Worm (Caenorhabditis elegans) whole organism, late embryonic: ENCODE measurements around the gene D1086.8.

Source experiments
- C08G9.2 ChIP-seq: sonication (generic microtip); optimal IDR thresholded peaks from 2 replicates; lab custom pipeline; 2016; ENCODE audit warnings: mild to moderate bottlenecking, missing genetic modification characterization, moderate library complexity, missing compliant biosample characterization
- K09A11.1 ChIP-seq: sonication (generic microtip); optimal IDR thresholded peaks from 2 replicates; lab custom pipeline; 2017; ENCODE audit warnings: antibody characterized with exemption, mild to moderate bottlenecking, missing genetic modification characterization, missing compliant biosample characterization; ENCODE audit not compliant: insufficient read depth
- Y22D7AL.16 ChIP-seq: sonication (generic microtip); optimal IDR thresholded peaks from 2 replicates; lab custom pipeline; 2016; ENCODE audit warnings: missing genetic modification characterization, missing compliant biosample characterization
- ama-1 ChIP-seq: fragments of 150-350 bp; optimal IDR thresholded peaks from 2 replicates; lab custom pipeline; 2014
- ceh-2 ChIP-seq: sonication (generic microtip); optimal IDR thresholded peaks from 2 replicates; lab custom pipeline; 2016; ENCODE audit warnings: missing genotype, missing genetic modification characterization, missing compliant biosample characterization
- ceh-24 ChIP-seq: sonication (generic microtip); optimal IDR thresholded peaks from 2 replicates; lab custom pipeline; 2016; ENCODE audit warnings: mild to moderate bottlenecking, missing genetic modification characterization, missing compliant biosample characterization
- ceh-31 ChIP-seq: sonication (generic microtip); optimal IDR thresholded peaks from 2 replicates; lab custom pipeline; 2016; ENCODE audit warnings: missing genetic modification characterization, missing compliant biosample characterization
- ceh-34 ChIP-seq: sonication (generic microtip); optimal IDR thresholded peaks from 2 replicates; lab custom pipeline; 2016; ENCODE audit warnings: mild to moderate bottlenecking, missing genetic modification characterization, missing compliant biosample characterization
- ceh-45 ChIP-seq: fragments of 200-800 bp; sonication (Bioruptor generic); IDR thresholded peaks from 2 replicates; pipeline ENCODE4 v1.3.6; 2022; ENCODE audit warnings: missing genetic modification reagents, missing genetic modification characterization, missing compliant biosample characterization
- ceh-48 ChIP-seq: sonication (generic microtip); optimal IDR thresholded peaks from 2 replicates; lab custom pipeline; 2016; ENCODE audit warnings: missing genetic modification characterization, inconsistent platforms, missing compliant biosample characterization
- ceh-6 ChIP-seq: fragments of 200-800 bp; sonication (Bioruptor generic); optimal IDR thresholded peaks from 2 replicates; lab custom pipeline; 2018; ENCODE audit warnings: mild to moderate bottlenecking, missing genetic modification characterization, missing compliant biosample characterization
- elt-2 ChIP-seq: sonication (generic microtip); optimal IDR thresholded peaks from 2 replicates; lab custom pipeline; 2016; ENCODE audit warnings: missing genetic modification reagents, missing genetic modification characterization, missing compliant biosample characterization
- elt-4 ChIP-seq: sonication (generic microtip); optimal IDR thresholded peaks from 2 replicates; lab custom pipeline; 2016; ENCODE audit warnings: missing genetic modification characterization, missing compliant biosample characterization
- ets-4 ChIP-seq: sonication (generic microtip); optimal IDR thresholded peaks from 2 replicates; lab custom pipeline; 2016; ENCODE audit warnings: missing genetic modification characterization, missing compliant biosample characterization
- fax-1 ChIP-seq: sonication (generic microtip); optimal IDR thresholded peaks from 2 replicates; lab custom pipeline; 2016; ENCODE audit warnings: missing genotype, missing genetic modification characterization, missing compliant biosample characterization
- fkh-10 ChIP-seq: fragments of 150-350 bp; optimal IDR thresholded peaks from 2 replicates; lab custom pipeline; 2014; ENCODE audit warnings: missing biosample characterization, missing genetic modification reagents, missing genetic modification characterization
- fkh-6 ChIP-seq: sonication (generic microtip); optimal IDR thresholded peaks from 2 replicates; lab custom pipeline; 2016; ENCODE audit warnings: missing genetic modification characterization, missing compliant biosample characterization
- gmeb-2 ChIP-seq: sonication (generic microtip); optimal IDR thresholded peaks from 2 replicates; lab custom pipeline; 2016; ENCODE audit warnings: missing genetic modification characterization, inconsistent platforms, missing compliant biosample characterization
- hlh-13 ChIP-seq: fragments of 200-800 bp; sonication (Bioruptor generic); optimal IDR thresholded peaks from 2 replicates; lab custom pipeline; 2018; ENCODE audit warnings: mild to moderate bottlenecking, missing genetic modification characterization, missing compliant biosample characterization
- hlh-30 ChIP-seq: sonication (generic microtip); optimal IDR thresholded peaks from 2 replicates; lab custom pipeline; 2017; ENCODE audit warnings: antibody characterized with exemption, missing genetic modification characterization, missing compliant biosample characterization; ENCODE audit not compliant: insufficient read depth
- hlh-6 ChIP-seq: sonication (generic microtip); optimal IDR thresholded peaks from 2 replicates; lab custom pipeline; 2016; ENCODE audit warnings: missing genotype, missing genetic modification characterization, missing compliant biosample characterization
- hlh-8 ChIP-seq: sonication (generic microtip); optimal IDR thresholded peaks from 2 replicates; lab custom pipeline; 2016; ENCODE audit warnings: missing genotype, missing genetic modification characterization, missing compliant biosample characterization
- lim-6 ChIP-seq: sonication (generic microtip); optimal IDR thresholded peaks from 2 replicates; lab custom pipeline; 2016; ENCODE audit warnings: missing genetic modification characterization, missing compliant biosample characterization
- lin-11 ChIP-seq: fragments of 200-800 bp; sonication (Bioruptor generic); optimal IDR thresholded peaks from 2 replicates; lab custom pipeline; 2018; ENCODE audit warnings: mild to moderate bottlenecking, missing genetic modification characterization, missing compliant biosample characterization
- mec-3 ChIP-seq: sonication (generic microtip); optimal IDR thresholded peaks from 2 replicates; lab custom pipeline; 2016; ENCODE audit warnings: borderline replicate concordance, missing genetic modification characterization, missing compliant biosample characterization
- odd-2 ChIP-seq: sonication (generic microtip); optimal IDR thresholded peaks from 2 replicates; lab custom pipeline; 2017; ENCODE audit warnings: antibody characterized with exemption, mild to moderate bottlenecking, missing genetic modification characterization, missing compliant biosample characterization
- pat-9 ChIP-seq: fragments of 200-800 bp; sonication (Bioruptor generic); optimal IDR thresholded peaks from 2 replicates; lab custom pipeline; 2018; ENCODE audit warnings: mild to moderate bottlenecking, missing genetic modification characterization, moderate library complexity, missing compliant biosample characterization
- pqm-1 ChIP-seq: sonication (generic microtip); optimal IDR thresholded peaks from 2 replicates; lab custom pipeline; 2016; ENCODE audit warnings: missing genetic modification characterization, missing compliant biosample characterization
- rnt-1 ChIP-seq: sonication (generic microtip); optimal IDR thresholded peaks from 2 replicates; lab custom pipeline; 2016; ENCODE audit warnings: missing genetic modification characterization, missing compliant biosample characterization
- sdc-2 ChIP-seq: sonication (generic microtip); optimal IDR thresholded peaks from 2 replicates; lab custom pipeline; 2016; ENCODE audit warnings: missing genotype, missing genetic modification characterization, missing compliant biosample characterization
- syd-9 ChIP-seq: sonication (generic microtip); optimal IDR thresholded peaks from 2 replicates; lab custom pipeline; 2016; ENCODE audit warnings: mild to moderate bottlenecking, missing genetic modification characterization, moderate library complexity, missing compliant biosample characterization
- tbx-2 ChIP-seq: sonication (generic microtip); optimal IDR thresholded peaks from 2 replicates; lab custom pipeline; 2016; ENCODE audit warnings: missing genetic modification characterization, missing compliant biosample characterization
- unc-42 ChIP-seq: sonication (generic microtip); optimal IDR thresholded peaks from 2 replicates; lab custom pipeline; 2016; ENCODE audit warnings: missing genotype, missing genetic modification characterization, missing compliant biosample characterization
- unc-55 ChIP-seq: sonication (generic microtip); optimal IDR thresholded peaks from 2 replicates; lab custom pipeline; 2017; ENCODE audit warnings: missing biosample characterization, missing genetic modification reagents, missing genetic modification characterization
- zip-5 ChIP-seq: sonication (generic microtip); optimal IDR thresholded peaks from 2 replicates; lab custom pipeline; 2016; ENCODE audit warnings: missing genetic modification characterization, missing compliant biosample characterization

Gene D1086.8

DNA sequence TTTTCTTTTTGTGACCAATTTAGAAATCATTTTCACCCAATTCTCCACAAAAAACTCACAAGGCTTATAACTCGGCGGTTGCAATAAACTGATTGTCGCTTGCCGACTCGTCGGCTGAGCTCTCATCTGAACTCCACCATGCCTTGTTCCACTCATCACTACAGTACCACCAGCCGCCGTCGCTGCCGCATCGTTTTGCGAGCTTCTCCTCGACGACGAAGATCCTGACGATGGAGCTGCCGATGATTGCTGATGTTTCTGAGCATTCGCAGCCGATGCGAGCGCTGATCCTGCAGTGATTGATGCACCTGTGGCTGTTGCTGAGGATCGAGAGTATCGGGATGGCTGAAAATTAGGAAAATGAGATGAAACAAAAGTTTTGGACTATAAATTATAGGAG is 26.8 kb downstream of the D1086.8 start:
- no peak for TF ChIP-seq pat-9 (tag; lab: Kevin White, UChicago)
- TF ChIP-seq hlh-6 (tag; lab: Kevin White, UChicago) = no peak
- TF ChIP-seq elt-4 (tag; lab: Kevin White, UChicago) = no peak
- TF ChIP-seq hlh-13 (GFP tag; lab: Kevin White, UChicago) = no peak
- TF ChIP-seq lim-6 (tag; lab: Kevin White, UChicago) = no peak
- no peak for TF ChIP-seq elt-2
- TF ChIP-seq fax-1 = no peak
- no peak for TF ChIP-seq ceh-6
- no peak for TF ChIP-seq ceh-45 (GFP tag; lab: Robert Waterston, UW)
- TF ChIP-seq gmeb-2 (tag; lab: Kevin White, UChicago) = no peak
- TF ChIP-seq ama-1 (lab: Kevin White, UChicago) = no peak
- TF ChIP-seq ets-4 (tag; lab: Kevin White, UChicago) = no peak
- TF ChIP-seq unc-55 (GFP tag; lab: Kevin White, UChicago) = no peak
- no peak for TF ChIP-seq lin-11 (tag; lab: Kevin White, UChicago)
- TF ChIP-seq hlh-30 (tag; lab: Kevin White, UChicago) = no peak

DNA sequence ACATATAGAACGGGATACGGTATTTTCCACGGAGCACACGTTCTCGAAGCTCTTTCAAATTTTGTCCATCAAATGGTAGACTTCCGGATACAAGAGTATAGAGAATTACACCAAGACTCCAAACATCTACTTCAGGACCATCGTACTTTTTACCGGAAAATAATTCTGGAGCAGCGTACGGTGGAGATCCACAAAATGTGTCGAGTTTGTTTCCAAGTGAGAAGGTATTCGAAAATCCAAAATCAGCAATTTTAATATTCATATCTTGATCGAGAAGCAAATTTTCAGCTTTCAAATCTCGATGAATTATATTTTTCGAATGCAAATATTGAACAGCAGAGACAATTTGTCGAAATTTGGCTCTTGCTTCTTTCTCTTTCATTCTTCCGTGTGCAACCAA is 29.3 kb downstream of the D1086.8 start:
- TF ChIP-seq odd-2 (tag; lab: Kevin White, UChicago) = no peak
- TF ChIP-seq pqm-1 (tag; lab: Kevin White, UChicago) = no peak
- TF ChIP-seq ceh-34 (tag; lab: Kevin White, UChicago) = no peak
- no peak for TF ChIP-seq C08G9.2 (tag; lab: Kevin White, UChicago)
- no peak for TF ChIP-seq ama-1 (lab: Kevin White, UChicago)
- TF ChIP-seq ceh-2 (tag; lab: Kevin White, UChicago) = no peak
- TF ChIP-seq fax-1 = no peak
- no peak for TF ChIP-seq mec-3 (tag; lab: Kevin White, UChicago)
- no peak for TF ChIP-seq hlh-8 (tag; lab: Kevin White, UChicago)
- TF ChIP-seq Y22D7AL.16 = no peak
- no peak for TF ChIP-seq ceh-24 (tag; lab: Kevin White, UChicago)
- no peak for TF ChIP-seq tbx-2 (tag; lab: Kevin White, UChicago)
- TF ChIP-seq hlh-30 (tag; lab: Kevin White, UChicago) = no peak
- TF ChIP-seq rnt-1 = no peak
- TF ChIP-seq K09A11.1 (tag; lab: Kevin White, UChicago) = no peak

DNA sequence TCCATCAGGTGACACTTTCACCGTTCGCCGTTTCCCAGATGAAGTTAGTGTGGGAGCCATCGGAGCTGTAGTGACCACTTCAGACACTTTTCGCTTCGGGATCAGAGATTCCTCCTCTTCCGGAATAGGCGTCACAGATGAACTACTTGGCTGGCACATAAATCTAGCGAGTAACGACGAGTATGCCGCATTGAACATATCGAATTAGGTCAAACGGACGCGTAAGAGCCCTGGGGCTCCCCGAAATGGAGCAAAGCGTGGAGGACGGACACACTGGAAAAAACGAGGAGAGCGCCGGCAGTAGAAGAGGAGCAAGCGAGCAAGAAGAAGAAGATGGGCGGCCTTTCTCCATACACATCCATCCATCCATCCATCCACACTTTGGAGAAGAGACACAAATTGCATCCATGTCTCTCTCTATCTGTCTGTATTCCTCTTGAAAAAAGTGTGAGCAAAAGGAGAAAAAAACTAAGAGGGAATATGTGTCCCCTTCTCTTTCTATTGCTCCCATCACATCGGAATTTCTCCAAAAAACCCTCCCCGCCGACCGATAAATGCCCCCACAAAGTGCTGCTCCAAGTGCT is 32.5 kb downstream of the D1086.8 start:
- TF ChIP-seq syd-9 (tag; lab: Kevin White, UChicago) (no peak), unc-42 (tag; lab: Kevin White, UChicago) (peak; percentile 77), hlh-6 (tag; lab: Kevin White, UChicago) (peak; percentile 9), lin-11 (tag; lab: Kevin White, UChicago) (no peak), fkh-10 (GFP tag; lab: Kevin White, UChicago) (no peak)

DNA sequence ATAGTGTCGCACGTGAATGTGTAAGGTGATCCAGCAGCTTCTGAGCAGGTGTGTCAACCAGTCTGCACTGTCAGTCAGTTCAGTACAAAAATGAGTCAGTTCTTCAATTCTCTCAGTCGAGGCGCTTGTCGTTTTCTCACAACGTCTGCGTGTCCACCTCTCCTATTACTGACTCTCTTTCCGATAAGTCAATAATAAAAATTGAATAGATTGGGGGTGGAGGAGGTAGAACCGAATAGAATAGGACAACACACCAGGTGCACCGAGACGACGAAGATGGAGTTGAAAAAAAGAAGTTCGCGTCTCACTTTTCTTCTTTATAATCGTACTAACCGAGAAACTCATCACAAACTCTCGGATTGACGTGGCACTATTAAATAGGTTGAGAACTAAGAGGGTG is 33.9 kb downstream of the D1086.8 start:
- TF ChIP-seq unc-42 (tag; lab: Kevin White, UChicago) (peak; percentile 69), sdc-2 (tag; lab: Kevin White, UChicago) (no peak)
- TF ChIP-seq, all 69 proteins: peak for 1

DNA sequence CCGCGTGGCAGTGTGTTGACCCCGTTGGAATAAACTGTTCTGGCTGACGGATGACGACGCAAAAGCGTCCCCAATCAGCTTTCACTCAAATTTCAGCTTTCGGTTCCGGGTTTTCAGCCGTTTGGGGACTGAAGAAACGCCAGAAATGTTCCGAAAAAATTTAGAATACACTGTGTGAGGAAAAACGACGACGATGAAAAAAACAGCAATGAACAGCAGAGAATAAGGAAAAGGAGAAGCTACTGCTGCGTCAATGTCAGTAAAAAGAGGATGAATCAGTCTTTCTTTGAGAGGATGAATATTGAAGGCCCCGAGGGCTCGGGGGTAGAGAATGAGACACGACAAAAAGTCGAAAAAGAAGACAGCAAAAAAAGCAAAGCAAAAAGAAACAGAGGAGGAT is 35.0 kb downstream of the D1086.8 start:
- TF ChIP-seq C08G9.2 (tag; lab: Kevin White, UChicago) (no peak), unc-42 (tag; lab: Kevin White, UChicago) (no peak), lin-11 (tag; lab: Kevin White, UChicago) (no peak), zip-5 (tag; lab: Kevin White, UChicago) (no peak), ceh-6 (no peak), ceh-48 (tag; lab: Kevin White, UChicago) (no peak), fkh-10 (GFP tag; lab: Kevin White, UChicago) (no peak), ceh-31 (tag; lab: Kevin White, UChicago) (no peak), fkh-6 (tag; lab: Kevin White, UChicago) (no peak), hlh-13 (GFP tag; lab: Kevin White, UChicago) (no peak), pqm-1 (tag; lab: Kevin White, UChicago) (no peak), pat-9 (tag; lab: Kevin White, UChicago) (no peak)
